Fruit fly (Drosophila melanogaster): ENCODE data around the gene Sgt.

- TF ChIP-seq eyg (GFP tag; optimal IDR thresholded peaks at IDR 0.05) (no peak), her (GFP tag; optimal IDR thresholded peaks at IDR 0.05) (no peak), sr (GFP tag; IDR thresholded peaks at IDR 0.05) (no peak), dm (GFP tag; optimal IDR thresholded peaks at IDR 0.05) (no peak), Fer3 (tag; optimal IDR thresholded peaks at IDR 0.05) (no peak), Kr (GFP tag; optimal IDR thresholded peaks at IDR 0.05) (no peak)
These were observed 46.0 kb upstream of the Sgt start for dm6 chr2L:17425412-17425811.
